Worm (Caenorhabditis elegans): Measurements from ENCODE around the gene Y50E8A.10.

Y50E8A.10 gene

ce11 chrV:14792346-14792745, 12.6 kb downstream of the Y50E8A.10 start:
- TF ChIP-seq sup-37 (GFP tag; optimal IDR thresholded peaks at IDR 0.05) (no peak), nhr-85 (tag) (peak; percentile 41), ztf-4 (tag; optimal IDR thresholded peaks at IDR 0.05) (no peak)

- TF ChIP-seq zip-4 (GFP tag; optimal IDR thresholded peaks at IDR 0.05), result no peak
- TF ChIP-seq lin-13 (GFP tag; optimal IDR thresholded peaks at IDR 0.05), result no peak
- no peak for TF ChIP-seq ces-1 (GFP tag; optimal IDR thresholded peaks at IDR 0.05)
- no peak for TF ChIP-seq F16B12.6 (tag; optimal IDR thresholded peaks at IDR 0.05)
- no peak for TF ChIP-seq mdl-1 (tag; optimal IDR thresholded peaks at IDR 0.05)
- no peak for TF ChIP-seq ceh-82 (tag; optimal IDR thresholded peaks at IDR 0.05)
- no peak for TF ChIP-seq nhr-85 (tag)
- TF ChIP-seq rnt-1 (tag; optimal IDR thresholded peaks at IDR 0.05), result no peak
- no peak for TF ChIP-seq nhr-76 (tag; optimal IDR thresholded peaks at IDR 0.05)
- TF ChIP-seq lir-3 (tag; optimal IDR thresholded peaks at IDR 0.05; ENCODE audit: poor library complexity), result no peak
- TF ChIP-seq nhr-77 (tag; optimal IDR thresholded peaks at IDR 0.05), result no peak
- no peak for TF ChIP-seq unc-86 (tag; optimal IDR thresholded peaks at IDR 0.05)
- no peak for TF ChIP-seq fkh-8 (tag; optimal IDR thresholded peaks at IDR 0.05)
- TF ChIP-seq lin-14 (GFP tag; optimal IDR thresholded peaks at IDR 0.05), result no peak
- no peak for TF ChIP-seq mef-2 (tag; optimal IDR thresholded peaks at IDR 0.05)
- TF ChIP-seq isw-1 (GFP tag; IDR thresholded peaks at IDR 0.05), result no peak
Measured at ce11 chrV:14793043-14793442, 13.2 kb downstream of the Y50E8A.10 start.

- peak; percentile 82 for TF ChIP-seq snpc-4 (tag; optimal IDR thresholded peaks at IDR 0.05)
- TF ChIP-seq tlp-1 (tag; optimal IDR thresholded peaks at IDR 0.05), result no peak
- TF ChIP-seq C04F5.9 (tag; optimal IDR thresholded peaks at IDR 0.05), result no peak
Measured at ce11 chrV:14797886-14798285, 18.1 kb downstream of the Y50E8A.10 start.

- no peak for TF ChIP-seq fkh-4 (tag; optimal IDR thresholded peaks at IDR 0.05; ENCODE audit: borderline replicate concordance)
- TF ChIP-seq vab-15 (tag; optimal IDR thresholded peaks at IDR 0.05), result peak; percentile 89
- TF ChIP-seq snu-23 (GFP tag; optimal IDR thresholded peaks at IDR 0.05), result peak; percentile 4
- peak in 1 of 2 experiments; percentile 28 for TF ChIP-seq lsy-2 (tag; optimal IDR thresholded peaks at IDR 0.05)
- TF ChIP-seq nhr-71 (tag; optimal IDR thresholded peaks at IDR 0.05), result peak; percentile 61
- TF ChIP-seq rnt-1 (tag; optimal IDR thresholded peaks at IDR 0.05), result peak; percentile 60
- no peak for TF ChIP-seq mef-2 (tag; optimal IDR thresholded peaks at IDR 0.05)
- TF ChIP-seq nhr-19 (GFP tag; conservative IDR thresholded peaks at IDR 0.05), result 0 out of 2 replicates have a peak, but pooled peaks have one; percentile 25
- TF ChIP-seq lin-14 (GFP tag; optimal IDR thresholded peaks at IDR 0.05), result peak; percentile 93
- TF ChIP-seq mdl-1 (tag; optimal IDR thresholded peaks at IDR 0.05), result peak in 1 of 2 experiments; percentile 1
- peak; percentile 33 for TF ChIP-seq pag-3 (tag; optimal IDR thresholded peaks at IDR 0.05; ENCODE audit: borderline replicate concordance, insufficient read depth)
- no peak for TF ChIP-seq nhr-77 (tag; optimal IDR thresholded peaks at IDR 0.05)
- peak; percentile 20 for TF ChIP-seq unc-130 (tag; optimal IDR thresholded peaks at IDR 0.05)
- TF ChIP-seq nhr-85 (tag), result peak; percentile 12
- no peak for TF ChIP-seq pax-3 (tag; optimal IDR thresholded peaks at IDR 0.05)
- TF ChIP-seq alr-1 (tag; optimal IDR thresholded peaks at IDR 0.05; ENCODE audit: borderline replicate concordance), result no peak
Measured at ce11 chrV:14800402-14800801, 20.6 kb downstream of the Y50E8A.10 start.

- TF ChIP-seq rnt-1 (tag; optimal IDR thresholded peaks at IDR 0.05), result no peak
- TF ChIP-seq blmp-1 (tag; optimal IDR thresholded peaks at IDR 0.05), result peak; percentile 52
- TF ChIP-seq efl-1 (optimal IDR thresholded peaks at IDR 0.05), result no peak
- TF ChIP-seq efl-1 (GFP tag; optimal IDR thresholded peaks at IDR 0.05 in 1 of 2), result peak in 1 of 2 experiments; percentile 24
- TF ChIP-seq swsn-7 (tag; optimal IDR thresholded peaks at IDR 0.05), result no peak
- no peak for TF ChIP-seq elt-3 (tag; optimal IDR thresholded peaks at IDR 0.05)
- no peak for TF ChIP-seq tlp-1 (tag; optimal IDR thresholded peaks at IDR 0.05)
- TF ChIP-seq irx-1 (tag; optimal IDR thresholded peaks at IDR 0.05), result no peak
- no peak for TF ChIP-seq mef-2 (tag; optimal IDR thresholded peaks at IDR 0.05)
- TF ChIP-seq ceh-90 (tag; optimal IDR thresholded peaks at IDR 0.05), result no peak
- peak; percentile 12 for TF ChIP-seq lin-14 (GFP tag; optimal IDR thresholded peaks at IDR 0.05)
- TF ChIP-seq nhr-12 (tag; optimal IDR thresholded peaks at IDR 0.05), result no peak
- no peak for TF ChIP-seq zip-4 (GFP tag; optimal IDR thresholded peaks at IDR 0.05)
- TF ChIP-seq unc-130 (tag; optimal IDR thresholded peaks at IDR 0.05), result no peak
- no peak for TF ChIP-seq unc-62 (GFP tag; optimal IDR thresholded peaks at IDR 0.05)
- no peak for TF ChIP-seq snpc-4 (tag; optimal IDR thresholded peaks at IDR 0.05)
- no peak for TF ChIP-seq fkh-4 (tag; optimal IDR thresholded peaks at IDR 0.05; ENCODE audit: borderline replicate concordance)
- peak; percentile 72 for TF ChIP-seq nhr-85 (tag)
Measured at ce11 chrV:14806204-14806737, 26.5 kb downstream of the Y50E8A.10 start.

Data from whole organism, L1 larva.